Worm (Caenorhabditis elegans) whole organism, mixed stage, embryonic: ENCODE results near the gene irld-63.

Experiments used
- M03D4.4 ChIP-seq: sonication (generic microtip); optimal IDR thresholded peaks from 2 replicates; lab custom pipeline; 2017; ENCODE audit warnings: mild to moderate bottlenecking, missing genetic modification characterization, missing compliant biosample characterization
- blmp-1 ChIP-seq: fragments of 150-350 bp; optimal IDR thresholded peaks from 2 replicates; lab custom pipeline; 2014; ENCODE audit warnings: missing biosample characterization, missing genetic modification characterization
- ceh-39 ChIP-seq: fragments of 150-350 bp; optimal IDR thresholded peaks from 2 replicates; lab custom pipeline; 2014; ENCODE audit warnings: missing biosample characterization, missing genetic modification characterization
- ceh-43 ChIP-seq: fragments of 200-800 bp; sonication (Bioruptor generic); optimal IDR thresholded peaks from 2 replicates; lab custom pipeline; 2018; ENCODE audit warnings: mild to moderate bottlenecking, missing genetic modification characterization, moderate library complexity, missing compliant biosample characterization
- ceh-83 ChIP-seq: fragments of 200-800 bp; sonication (Bioruptor generic); optimal IDR thresholded peaks from 2 replicates; lab custom pipeline; 2018; ENCODE audit warnings: mild to moderate bottlenecking, missing genetic modification characterization, missing compliant biosample characterization
- ces-1 ChIP-seq: fragments of 150-350 bp; optimal IDR thresholded peaks from 2 replicates; lab custom pipeline; 2014; ENCODE audit warnings: missing biosample characterization, missing genetic modification reagents, missing genetic modification characterization
- cnd-1 ChIP-seq: fragments of 200-800 bp; sonication (Bioruptor generic); optimal IDR thresholded peaks from 2 replicates; lab custom pipeline; 2018; ENCODE audit warnings: mild to moderate bottlenecking, missing genetic modification characterization, missing compliant biosample characterization
- drap-1 ChIP-seq: fragments of 200-800 bp; sonication (Bioruptor generic); optimal IDR thresholded peaks from 3 replicates; lab custom pipeline; 2018; ENCODE audit warnings: mild to moderate bottlenecking, missing genetic modification characterization, missing compliant biosample characterization
- elt-1 ChIP-seq: sonication (generic microtip); optimal IDR thresholded peaks from 2 replicates; lab custom pipeline; 2017; ENCODE audit warnings: missing genetic modification characterization, mild to moderate bottlenecking, missing compliant biosample characterization, antibody characterized with exemption, moderate library complexity, borderline replicate concordance; ENCODE audit not compliant: insufficient read depth
- elt-3 ChIP-seq: fragments of 150-350 bp; optimal IDR thresholded peaks from 2 replicates; lab custom pipeline; 2014; ENCODE audit warnings: missing biosample characterization, missing genetic modification characterization
- flh-1 ChIP-seq: fragments of 200-800 bp; sonication (Bioruptor generic); optimal IDR thresholded peaks from 2 replicates; lab custom pipeline; 2018; ENCODE audit warnings: mild to moderate bottlenecking, missing genetic modification characterization, moderate library complexity, missing compliant biosample characterization
- ham-2 ChIP-seq: fragments of 200-800 bp; sonication (Bioruptor generic); optimal IDR thresholded peaks from 2 replicates; lab custom pipeline; 2018; ENCODE audit warnings: mild to moderate bottlenecking, missing genetic modification characterization, missing compliant biosample characterization
- hlh-1 ChIP-seq: fragments of 150-350 bp; optimal IDR thresholded peaks from 2 replicates; lab custom pipeline; 2014; ENCODE audit warnings: missing biosample characterization, missing genetic modification reagents, missing genetic modification characterization
- lin-13 ChIP-seq: fragments of 150-350 bp; optimal IDR thresholded peaks from 2 replicates; lab custom pipeline; 2014; ENCODE audit warnings: missing biosample characterization, missing genetic modification characterization
- lin-32 ChIP-seq: fragments of 200-800 bp; sonication (Bioruptor generic); optimal IDR thresholded peaks from 2 replicates; lab custom pipeline; 2018; ENCODE audit warnings: mild to moderate bottlenecking, missing genetic modification characterization, missing compliant biosample characterization
- lsy-2 ChIP-seq: fragments of 150-350 bp; optimal IDR thresholded peaks from 2 replicates; lab custom pipeline; 2014; ENCODE audit warnings: missing biosample characterization, missing genetic modification characterization
- mab-5 ChIP-seq: fragments of 150-350 bp; optimal IDR thresholded peaks from 2 replicates; lab custom pipeline; 2014; ENCODE audit warnings: missing biosample characterization, missing genetic modification characterization
- mep-1 ChIP-seq: fragments of 150-350 bp; optimal IDR thresholded peaks from 2 replicates; lab custom pipeline; 2017; ENCODE audit warnings: missing biosample characterization, missing genetic modification reagents, missing genetic modification characterization, inconsistent platforms
- mls-2 ChIP-seq: sonication (generic microtip); optimal IDR thresholded peaks from 2 replicates; lab custom pipeline; 2016; ENCODE audit warnings: mild to moderate bottlenecking, missing genetic modification characterization, moderate library complexity, missing compliant biosample characterization
- nhr-2 ChIP-seq: fragments of 150-350 bp; optimal IDR thresholded peaks from 2 replicates; lab custom pipeline; 2014; ENCODE audit warnings: missing biosample characterization, missing genetic modification characterization
- nhr-237 ChIP-seq: fragments of 150-350 bp; optimal IDR thresholded peaks from 2 replicates; lab custom pipeline; 2014; ENCODE audit warnings: missing biosample characterization, missing genetic modification characterization
- nhr-28 ChIP-seq: fragments of 150-350 bp; optimal IDR thresholded peaks from 2 replicates; lab custom pipeline; 2014; ENCODE audit warnings: missing biosample characterization, missing genetic modification characterization
- nhr-76 ChIP-seq: sonication (generic microtip); optimal IDR thresholded peaks from 2 replicates; lab custom pipeline; 2017; ENCODE audit warnings: missing biosample characterization, missing genetic modification characterization
- sem-2 ChIP-seq: fragments of 200-800 bp; sonication (Bioruptor generic); optimal IDR thresholded peaks from 2 replicates; lab custom pipeline; 2018; ENCODE audit warnings: mild to moderate bottlenecking, missing genetic modification characterization, missing compliant biosample characterization
- snpc-4 ChIP-seq: fragments of 150-350 bp; optimal IDR thresholded peaks from 2 replicates; lab custom pipeline; 2014; ENCODE audit warnings: missing biosample characterization, missing genetic modification characterization
- sptf-1 ChIP-seq: sonication (generic microtip); optimal IDR thresholded peaks from 2 replicates; lab custom pipeline; 2017; ENCODE audit warnings: mild to moderate bottlenecking, missing genetic modification characterization, moderate library complexity, missing compliant biosample characterization
- tbx-8 ChIP-seq: fragments of 200-800 bp; sonication (Bioruptor generic); optimal IDR thresholded peaks from 2 replicates; lab custom pipeline; 2018; ENCODE audit warnings: mild to moderate bottlenecking, missing genetic modification characterization, moderate library complexity, missing compliant biosample characterization
- unc-120 ChIP-seq: sonication (generic microtip); optimal IDR thresholded peaks from 2 replicates; lab custom pipeline; 2017; ENCODE audit warnings: missing genetic modification characterization, missing compliant biosample characterization; ENCODE audit not compliant: poor library complexity, severe bottlenecking
- unc-39 ChIP-seq: fragments of 150-350 bp; optimal IDR thresholded peaks from 2 replicates; lab custom pipeline; 2014; ENCODE audit warnings: missing biosample characterization, missing genetic modification characterization
- unc-62 ChIP-seq: fragments of 150-350 bp; optimal IDR thresholded peaks from 2 replicates; lab custom pipeline; 2014; ENCODE audit warnings: missing biosample characterization, missing genetic modification reagents, missing genetic modification characterization
- zip-8 ChIP-seq: fragments of 150-350 bp; optimal IDR thresholded peaks from 2 replicates; lab custom pipeline; 2014; ENCODE audit warnings: missing biosample characterization, missing genetic modification characterization
- ztf-11 ChIP-seq: fragments of 150-350 bp; optimal IDR thresholded peaks from 2 replicates; lab custom pipeline; 2014; ENCODE audit warnings: missing biosample characterization, missing genetic modification characterization

Gene irld-63

DNA sequence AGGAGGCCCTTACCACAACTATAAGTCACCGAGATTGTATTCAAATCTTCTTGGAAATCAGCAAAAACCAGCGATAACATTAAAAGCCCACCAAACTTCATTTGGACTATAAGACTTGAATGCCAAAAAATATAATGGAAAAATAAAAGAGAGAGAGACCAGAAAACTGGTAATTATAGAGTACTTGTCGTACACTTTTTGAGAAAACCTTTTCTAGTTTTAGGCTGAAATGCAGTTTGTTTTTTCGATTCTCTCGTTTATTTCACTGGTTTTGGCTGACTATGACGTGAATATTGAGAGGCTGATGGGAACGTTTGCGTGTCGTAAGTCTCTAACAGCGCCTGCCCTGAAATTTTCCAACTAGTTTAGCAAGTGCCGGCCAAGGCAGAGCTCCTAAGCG lies at the start of gene irld-63, which contains the start of gene irld-64:
Gene irld-63, plus strand, starts transcription at position 230 of the 400 bp plus-strand sequence.
Gene irld-64, minus strand, starts transcription at position 101 of the 400 bp plus-strand sequence.
- TF ChIP-seq elt-1 (tag; lab: Kevin White, UChicago) (no peak), sem-2 (GFP tag; lab: Kevin White, UChicago) (no peak), zip-8 (tag; lab: Kevin White, UChicago) (no peak), ceh-83 (GFP tag; lab: Kevin White, UChicago) (no peak), unc-39 (tag; lab: Kevin White, UChicago) (no peak), cnd-1 (tag; lab: Kevin White, UChicago) (no peak), ces-1 (GFP tag; lab: Kevin White, UChicago) (no peak), nhr-2 (tag; lab: Kevin White, UChicago) (no peak), blmp-1 (no peak), mls-2 (no peak), snpc-4 (tag; lab: Kevin White, UChicago) (no peak), mab-5 (tag; lab: Kevin White, UChicago) (no peak), ham-2 (GFP tag; lab: Kevin White, UChicago) (no peak), ceh-39 (tag; lab: Kevin White, UChicago) (no peak), unc-120 (tag; lab: Kevin White, UChicago) (no peak), tbx-8 (GFP tag; lab: Kevin White, UChicago) (no peak), lin-13 (tag; lab: Kevin White, UChicago) (no peak), flh-1 (GFP tag; lab: Kevin White, UChicago) (no peak)

DNA sequence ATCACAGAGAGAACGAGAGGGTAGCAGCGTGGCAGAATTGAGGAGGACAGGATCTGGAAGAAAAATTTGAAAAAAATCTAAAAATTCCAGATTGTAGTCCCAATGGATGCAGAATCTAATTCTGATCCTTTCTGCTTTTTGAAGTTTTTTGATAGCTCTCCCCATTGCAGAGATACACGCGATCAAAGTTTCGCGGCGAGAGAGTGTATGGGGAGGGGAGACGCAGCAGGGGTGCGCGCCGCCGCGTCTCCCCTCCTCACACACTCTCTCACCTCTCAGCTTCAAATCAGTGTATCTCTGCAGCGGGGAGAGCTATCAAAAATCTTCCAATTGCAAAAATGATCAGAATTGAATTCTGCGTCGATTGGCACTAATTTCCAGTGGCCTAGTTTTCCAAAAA lies 49.4 kb upstream of the irld-63 start:
- no peak for TF ChIP-seq ztf-11
- TF ChIP-seq, all 35 proteins: peak for 0

ce11 chrII:2884810-2885209 lies 45.7 kb upstream of the irld-63 start, which contains the start of gene pigw-1:
TSS of gene pigw-1 (minus strand) at chrII:2884910.
- TF ChIP-seq unc-62 (GFP tag; lab: Kevin White, UChicago) = no peak
- TF ChIP-seq flh-1 (GFP tag; lab: Kevin White, UChicago) = no peak
- TF ChIP-seq elt-3 (tag; lab: Kevin White, UChicago) = no peak
- no peak for TF ChIP-seq nhr-2 (tag; lab: Kevin White, UChicago)
- TF ChIP-seq sptf-1 = no peak
- no peak for TF ChIP-seq tbx-8 (GFP tag; lab: Kevin White, UChicago)
- no peak for TF ChIP-seq lin-32 (GFP tag; lab: Kevin White, UChicago)
- no peak for TF ChIP-seq ham-2 (GFP tag; lab: Kevin White, UChicago)
- TF ChIP-seq lsy-2 (tag; lab: Kevin White, UChicago) = no peak
- TF ChIP-seq nhr-237 (tag; lab: Kevin White, UChicago) = no peak
- TF ChIP-seq M03D4.4 (tag; lab: Kevin White, UChicago) = no peak
- TF ChIP-seq unc-39 (tag; lab: Kevin White, UChicago) = no peak
- TF ChIP-seq mls-2 = no peak
- no peak for TF ChIP-seq blmp-1
- no peak for TF ChIP-seq nhr-28 (tag; lab: Kevin White, UChicago)
- TF ChIP-seq mep-1 (tag; lab: Kevin White, UChicago) = no peak
- no peak for TF ChIP-seq snpc-4 (tag; lab: Kevin White, UChicago)
- no peak for TF ChIP-seq unc-120 (tag; lab: Kevin White, UChicago)
- no peak for TF ChIP-seq hlh-1 (tag; lab: Kevin White, UChicago)

ce11 chrII:2885518-2886449 lies 44.7 kb upstream of the irld-63 start:
- TF ChIP-seq mab-5 (tag; lab: Kevin White, UChicago) (no peak), unc-120 (tag; lab: Kevin White, UChicago) (no peak), mep-1 (tag; lab: Kevin White, UChicago) (no peak), nhr-76 (no peak), nhr-2 (tag; lab: Kevin White, UChicago) (no peak), drap-1 (GFP tag; lab: Kevin White, UChicago) (no peak), ceh-83 (GFP tag; lab: Kevin White, UChicago) (no peak), cnd-1 (tag; lab: Kevin White, UChicago) (no peak), ceh-43 (GFP tag; lab: Kevin White, UChicago) (no peak)
- TF ChIP-seq, all 35 proteins: peak for 0
